Worm (Caenorhabditis elegans) whole organism, late embryonic: ENCODE data around the gene tbc-1.
A peak's percentile ranks its signal among the peaks of the same experiment; 100 is the strongest.

Source experiments
- C08G9.2 ChIP-seq: sonication (generic microtip); optimal IDR thresholded peaks from 2 replicates; lab custom pipeline; 2016; ENCODE audit warnings: mild to moderate bottlenecking, missing genetic modification characterization, moderate library complexity, missing compliant biosample characterization
- C38D4.7 ChIP-seq: fragments of 200-800 bp; sonication (Bioruptor generic); optimal IDR thresholded peaks from 2 replicates; lab custom pipeline; 2018; ENCODE audit warnings: mild to moderate bottlenecking, missing genetic modification characterization, moderate library complexity, missing compliant biosample characterization
- T23F11.4 ChIP-seq: fragments of 200-800 bp; sonication (Bioruptor generic); optimal IDR thresholded peaks from 2 replicates; lab custom pipeline; 2018; ENCODE audit warnings: mild to moderate bottlenecking, missing genetic modification characterization, missing compliant biosample characterization
- ahr-1 ChIP-seq: sonication (generic microtip); optimal IDR thresholded peaks from 2 replicates; lab custom pipeline; 2016; ENCODE audit warnings: missing genetic modification characterization, missing compliant biosample characterization
- ceh-14 ChIP-seq: sonication (generic microtip); optimal IDR thresholded peaks from 2 replicates; lab custom pipeline; 2016; ENCODE audit warnings: missing genotype, missing genetic modification characterization, missing compliant biosample characterization
- ceh-18 ChIP-seq: sonication (generic microtip); optimal IDR thresholded peaks from 2 replicates; lab custom pipeline; 2016; ENCODE audit warnings: missing genetic modification characterization, missing compliant biosample characterization
- ceh-22 ChIP-seq: sonication (generic microtip); optimal IDR thresholded peaks from 2 replicates; lab custom pipeline; 2017; ENCODE audit warnings: missing biosample characterization, missing genetic modification characterization
- ceh-24 ChIP-seq: sonication (generic microtip); optimal IDR thresholded peaks from 2 replicates; lab custom pipeline; 2016; ENCODE audit warnings: mild to moderate bottlenecking, missing genetic modification characterization, missing compliant biosample characterization
- ceh-48 ChIP-seq: sonication (generic microtip); optimal IDR thresholded peaks from 2 replicates; lab custom pipeline; 2016; ENCODE audit warnings: missing genetic modification characterization, inconsistent platforms, missing compliant biosample characterization
- ceh-9 ChIP-seq: sonication (generic microtip); optimal IDR thresholded peaks from 2 replicates; lab custom pipeline; 2016; ENCODE audit warnings: mild to moderate bottlenecking, missing genetic modification characterization, inconsistent platforms, missing compliant biosample characterization
- che-1 ChIP-seq: sonication (generic microtip); optimal IDR thresholded peaks from 2 replicates; lab custom pipeline; 2016; ENCODE audit warnings: mild to moderate bottlenecking, missing genetic modification characterization, missing compliant biosample characterization
- dmd-4 ChIP-seq: sonication (generic microtip); optimal IDR thresholded peaks from 2 replicates; lab custom pipeline; 2016; ENCODE audit warnings: borderline replicate concordance, missing genetic modification characterization, missing compliant biosample characterization
- elt-2 ChIP-seq: sonication (generic microtip); optimal IDR thresholded peaks from 2 replicates; lab custom pipeline; 2016; ENCODE audit warnings: missing genetic modification reagents, missing genetic modification characterization, missing compliant biosample characterization
- ets-4 ChIP-seq: sonication (generic microtip); optimal IDR thresholded peaks from 2 replicates; lab custom pipeline; 2016; ENCODE audit warnings: missing genetic modification characterization, missing compliant biosample characterization
- gmeb-2 ChIP-seq: sonication (generic microtip); optimal IDR thresholded peaks from 2 replicates; lab custom pipeline; 2016; ENCODE audit warnings: missing genetic modification characterization, inconsistent platforms, missing compliant biosample characterization
- hlh-13 ChIP-seq: fragments of 200-800 bp; sonication (Bioruptor generic); optimal IDR thresholded peaks from 2 replicates; lab custom pipeline; 2018; ENCODE audit warnings: mild to moderate bottlenecking, missing genetic modification characterization, missing compliant biosample characterization
- hlh-15 ChIP-seq: sonication (generic microtip); optimal IDR thresholded peaks from 2 replicates; lab custom pipeline; 2016; ENCODE audit warnings: missing genetic modification characterization, missing compliant biosample characterization
- hlh-30 ChIP-seq: sonication (generic microtip); optimal IDR thresholded peaks from 2 replicates; lab custom pipeline; 2017; ENCODE audit warnings: antibody characterized with exemption, missing genetic modification characterization, missing compliant biosample characterization; ENCODE audit not compliant: insufficient read depth
- hlh-6 ChIP-seq: sonication (generic microtip); optimal IDR thresholded peaks from 2 replicates; lab custom pipeline; 2016; ENCODE audit warnings: missing genotype, missing genetic modification characterization, missing compliant biosample characterization
- hlh-8 ChIP-seq: sonication (generic microtip); optimal IDR thresholded peaks from 2 replicates; lab custom pipeline; 2016; ENCODE audit warnings: missing genotype, missing genetic modification characterization, missing compliant biosample characterization
- madf-2 ChIP-seq: sonication (generic microtip); optimal IDR thresholded peaks from 2 replicates; lab custom pipeline; 2017; ENCODE audit warnings: missing genetic modification characterization, missing compliant biosample characterization
- mec-3 ChIP-seq: sonication (generic microtip); optimal IDR thresholded peaks from 2 replicates; lab custom pipeline; 2016; ENCODE audit warnings: borderline replicate concordance, missing genetic modification characterization, missing compliant biosample characterization
- nfya-1 ChIP-seq: sonication (generic microtip); optimal IDR thresholded peaks from 2 replicates; lab custom pipeline; 2017; ENCODE audit warnings: missing genetic modification characterization, mild to moderate bottlenecking, missing compliant biosample characterization, antibody characterized with exemption, moderate library complexity
- nhr-11 ChIP-seq: fragments of 150-350 bp; optimal IDR thresholded peaks from 2 replicates; lab custom pipeline; 2014; ENCODE audit warnings: missing biosample characterization, missing genetic modification characterization
- odd-2 ChIP-seq: sonication (generic microtip); optimal IDR thresholded peaks from 2 replicates; lab custom pipeline; 2017; ENCODE audit warnings: antibody characterized with exemption, mild to moderate bottlenecking, missing genetic modification characterization, missing compliant biosample characterization
- pat-9 ChIP-seq: fragments of 200-800 bp; sonication (Bioruptor generic); optimal IDR thresholded peaks from 2 replicates; lab custom pipeline; 2018; ENCODE audit warnings: mild to moderate bottlenecking, missing genetic modification characterization, moderate library complexity, missing compliant biosample characterization
- pax-1 ChIP-seq: fragments of 150-350 bp; optimal IDR thresholded peaks from 2 replicates; lab custom pipeline; 2014; ENCODE audit warnings: missing biosample characterization, missing genetic modification characterization
- pha-2 ChIP-seq: sonication (generic microtip); optimal IDR thresholded peaks from 2 replicates; lab custom pipeline; 2017; ENCODE audit warnings: mild to moderate bottlenecking, missing genetic modification characterization, missing compliant biosample characterization
- pqm-1 ChIP-seq: sonication (generic microtip); optimal IDR thresholded peaks from 2 replicates; lab custom pipeline; 2016; ENCODE audit warnings: missing genetic modification characterization, missing compliant biosample characterization
- pros-1 ChIP-seq: fragments of 150-350 bp; optimal IDR thresholded peaks from 2 replicates; lab custom pipeline; 2014; ENCODE audit warnings: missing biosample characterization, missing genetic modification reagents, missing genetic modification characterization
- ref-2 ChIP-seq: sonication (generic microtip); optimal IDR thresholded peaks from 2 replicates; lab custom pipeline; 2016; ENCODE audit warnings: missing genetic modification characterization, missing compliant biosample characterization
- syd-9 ChIP-seq: sonication (generic microtip); optimal IDR thresholded peaks from 2 replicates; lab custom pipeline; 2016; ENCODE audit warnings: mild to moderate bottlenecking, missing genetic modification characterization, moderate library complexity, missing compliant biosample characterization
- tbx-7 ChIP-seq: sonication (generic microtip); optimal IDR thresholded peaks from 2 replicates; lab custom pipeline; 2016; ENCODE audit warnings: missing genotype, missing genetic modification characterization, missing compliant biosample characterization
- unc-42 ChIP-seq: sonication (generic microtip); optimal IDR thresholded peaks from 2 replicates; lab custom pipeline; 2016; ENCODE audit warnings: missing genotype, missing genetic modification characterization, missing compliant biosample characterization

Gene tbc-1

DNA sequence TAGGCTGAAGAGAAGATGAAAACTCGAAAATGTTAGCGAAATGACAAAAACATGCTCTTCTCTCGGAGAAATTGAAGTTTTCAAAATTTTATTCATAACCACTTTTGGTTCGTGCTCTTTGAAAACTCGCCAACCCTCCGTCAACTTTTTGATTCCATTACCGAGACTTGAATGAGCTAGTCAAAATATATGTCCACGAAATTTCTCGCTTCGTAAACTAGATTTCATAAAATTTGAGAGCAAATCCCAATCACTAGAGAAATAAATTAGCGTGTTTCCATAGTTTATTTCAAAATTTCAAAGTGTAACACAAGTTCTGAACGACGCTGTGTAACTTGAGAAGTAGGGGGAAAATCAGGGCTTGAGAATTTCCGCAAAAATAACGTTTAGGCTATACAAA, 23.2 kb downstream of the tbc-1 start:
- TF ChIP-seq ceh-24 (tag; lab: Kevin White, UChicago) (no peak), unc-42 (tag; lab: Kevin White, UChicago) (peak; percentile 71)

DNA sequence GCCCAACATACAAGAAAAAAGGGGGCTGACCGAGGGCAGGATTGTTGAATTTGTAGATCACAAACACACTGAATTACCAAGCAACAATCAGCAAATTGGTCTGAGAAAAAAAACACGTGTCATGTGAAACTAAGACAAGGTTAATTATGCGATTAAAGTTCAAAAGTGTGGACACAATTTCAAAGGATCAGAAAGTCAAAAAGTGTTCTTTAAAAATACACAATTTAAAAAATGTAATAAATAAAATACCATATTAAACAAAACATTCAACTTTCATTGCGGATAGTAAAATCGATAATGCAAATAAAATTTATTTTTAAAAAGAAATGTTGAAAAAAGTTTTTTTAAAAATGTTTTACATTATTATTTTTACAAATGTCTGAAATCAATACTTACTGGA, 28.6 kb downstream of the tbc-1 start, which contains the start of gene cutl-3:
Gene cutl-3 (minus strand): TSS at position 101 of the 400 bp plus-strand sequence.
- TF ChIP-seq ahr-1 (tag; lab: Kevin White, UChicago) (no peak), hlh-13 (GFP tag; lab: Kevin White, UChicago) (no peak), tbx-7 (no peak), dmd-4 (tag; lab: Kevin White, UChicago) (no peak), ceh-48 (no peak), ceh-18 (tag; lab: Kevin White, UChicago) (no peak), ets-4 (tag; lab: Kevin White, UChicago) (no peak), ceh-14 (tag; lab: Kevin White, UChicago) (no peak), hlh-6 (tag; lab: Kevin White, UChicago) (no peak), hlh-8 (tag; lab: Kevin White, UChicago) (no peak), ref-2 (tag; lab: Kevin White, UChicago) (no peak), pat-9 (tag; lab: Kevin White, UChicago) (no peak), T23F11.4 (no peak), nfya-1 (tag; lab: Kevin White, UChicago) (no peak), hlh-15 (no peak), che-1 (tag; lab: Kevin White, UChicago) (no peak), ceh-9 (no peak), pqm-1 (tag; lab: Kevin White, UChicago) (no peak), hlh-30 (no peak), pha-2 (no peak)

DNA sequence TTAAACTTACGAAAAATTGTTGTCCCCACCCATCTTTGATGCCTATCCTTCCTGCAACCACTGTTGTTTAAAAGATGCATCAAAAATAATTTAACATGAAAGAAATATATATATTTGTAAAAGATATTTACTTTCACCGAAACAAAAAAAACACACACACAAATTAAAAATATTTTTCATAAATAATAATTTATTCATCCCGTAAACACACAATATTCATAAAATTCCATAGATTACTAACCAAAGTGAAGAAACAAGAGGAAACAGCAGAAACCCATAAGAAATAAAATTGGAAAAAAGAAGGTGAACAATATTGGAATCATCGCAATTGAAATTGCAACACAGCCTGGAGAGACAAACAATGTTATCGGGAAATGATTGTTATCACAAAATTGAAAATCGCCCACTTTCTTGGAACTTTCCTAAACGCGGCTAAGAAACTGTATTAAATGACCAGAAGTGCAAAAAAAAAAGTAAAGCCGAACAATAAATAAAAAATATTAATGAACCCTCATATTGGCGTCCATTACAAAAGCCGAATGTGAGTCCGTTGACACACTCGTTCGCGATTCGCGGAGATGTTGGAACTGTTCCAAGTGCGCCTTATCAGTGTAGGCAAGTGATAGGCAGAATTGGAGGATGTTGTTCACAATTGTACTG, 33.5 kb downstream of the tbc-1 start, which contains the start of gene slc-25A18.1:
Gene slc-25A18.1 (minus strand): TSS at position 51 of the 660 bp plus-strand sequence.
- no peak for TF ChIP-seq C08G9.2
- no peak for TF ChIP-seq hlh-8 (tag; lab: Kevin White, UChicago)
- TF ChIP-seq pha-2 = no peak
- peak; percentile 72 for TF ChIP-seq elt-2 (tag; lab: Kevin White, UChicago)

DNA sequence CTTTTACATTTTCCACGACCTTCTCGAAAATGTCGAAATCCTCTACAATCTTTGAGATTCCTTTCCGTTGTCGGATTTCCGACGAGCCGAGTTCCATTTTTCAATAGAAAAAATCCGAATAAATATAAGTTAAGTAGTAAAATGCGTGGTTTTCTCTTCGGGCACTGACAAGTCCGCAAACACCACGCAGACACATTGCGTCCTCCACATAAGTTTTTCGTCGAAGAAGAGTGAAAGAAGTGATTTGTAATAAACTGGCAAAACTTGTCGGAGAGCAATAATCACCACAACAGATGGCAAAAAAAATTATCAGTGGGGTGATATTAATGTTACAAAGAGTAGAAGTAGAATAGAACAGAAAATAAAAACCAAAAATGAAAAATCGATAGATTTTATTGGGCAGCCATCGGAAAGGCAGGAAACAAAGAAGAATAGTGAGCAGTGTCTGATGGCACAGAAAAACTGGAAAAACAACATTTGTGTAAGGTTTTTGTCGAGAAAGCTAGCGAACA, 36.4 kb downstream of the tbc-1 start, which contains the start of gene ergi-2:
Gene ergi-2 (minus strand): TSS at position 462 of the 512 bp plus-strand sequence.
- TF ChIP-seq T23F11.4 (no peak), ceh-22 (tag; lab: Kevin White, UChicago) (no peak), hlh-15 (no peak), C38D4.7 (GFP tag; lab: Kevin White, UChicago) (no peak), madf-2 (tag; lab: Kevin White, UChicago) (no peak), nhr-11 (tag; lab: Kevin White, UChicago) (no peak), pax-1 (tag; lab: Kevin White, UChicago) (no peak), pros-1 (tag; lab: Kevin White, UChicago) (no peak), mec-3 (tag; lab: Kevin White, UChicago) (no peak), ceh-9 (no peak), syd-9 (tag; lab: Kevin White, UChicago) (no peak), gmeb-2 (no peak), pat-9 (tag; lab: Kevin White, UChicago) (no peak), odd-2 (tag; lab: Kevin White, UChicago) (no peak), che-1 (tag; lab: Kevin White, UChicago) (no peak), ets-4 (tag; lab: Kevin White, UChicago) (no peak)
